Comparison of ENCODE assay signal across 1 fruit fly cellular context in the genomic region with DNA sequence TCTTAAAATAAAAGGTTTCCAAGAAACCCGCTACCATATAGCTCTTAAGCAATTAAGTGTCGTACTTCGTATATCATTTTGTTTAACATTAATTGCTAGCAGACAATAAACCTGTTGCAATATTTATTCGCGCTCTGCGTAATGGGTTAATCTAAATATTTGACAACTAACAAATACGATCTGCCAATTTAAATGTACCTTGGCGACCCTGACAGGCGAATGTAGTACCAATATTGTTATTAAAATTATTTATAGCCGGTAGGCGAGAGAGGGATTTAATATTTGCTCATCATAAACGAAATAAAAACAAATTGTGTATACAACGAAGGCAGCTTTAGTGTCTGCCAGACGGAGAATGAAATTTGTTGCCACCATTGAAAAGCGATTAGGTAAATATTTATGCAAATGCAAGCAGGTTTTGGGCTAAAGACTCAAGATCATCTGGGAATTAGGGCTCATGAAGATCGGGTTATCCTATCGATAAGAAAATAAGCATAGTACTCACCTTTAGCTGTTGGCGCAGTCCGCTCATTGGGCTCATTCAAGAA.
TF ChIP-seq lines count a peak whose summit lies in the region.

No protein-coding gene starts in this region.

TF ChIP-seq in whole organism, embryonic, 481 proteins besides CTCF, POLR2A, EP300 and RAD21 (continued from another document):
- no peak for TF ChIP-seq CG16813 (GFP tag; IDR thresholded peaks at IDR 0.05; lab: Robert Waterston, UW; ENCODE audit: partially characterized antibody)
- TF ChIP-seq jumu (GFP tag; optimal IDR thresholded peaks at IDR 0.05; lab: Kevin White, UChicago) = no peak
- TF ChIP-seq oc (tag; optimal IDR thresholded peaks at IDR 0.05; lab: Kevin White, UChicago) = no peak
- TF ChIP-seq Hr39 (optimal IDR thresholded peaks at IDR 0.05; lab: Kevin White, UChicago) = no peak
- TF ChIP-seq Hr51 (GFP tag; optimal IDR thresholded peaks at IDR 0.05; lab: Kevin White, UChicago) = no peak
- no peak for TF ChIP-seq Six4 (GFP tag; optimal IDR thresholded peaks at IDR 0.05; lab: Kevin White, UChicago)
- no peak for TF ChIP-seq br (optimal IDR thresholded peaks at IDR 0.05; lab: Kevin White, UChicago)
- no peak for TF ChIP-seq croc (GFP tag; conservative IDR thresholded peaks at IDR 0.05; lab: Robert Waterston, UW)
- no peak for TF ChIP-seq CG17186 (GFP tag; optimal IDR thresholded peaks at IDR 0.05; lab: Kevin White, UChicago)
- no peak for TF ChIP-seq onecut (GFP tag; IDR thresholded peaks at IDR 0.05; lab: Robert Waterston, UW)
- no peak for TF ChIP-seq cad (GFP tag; optimal IDR thresholded peaks at IDR 0.05; lab: Kevin White, UChicago)
TF ChIP-seq in whole organism, embryonic: peak in this region for 66.
